Worm (Caenorhabditis elegans): ENCODE measurements around the gene K05B2.2.

K05B2.2 gene

ce11 chrX:4865798-4866197 lies 40.1 kb upstream of the K05B2.2 start, which contains the start of gene ntc-1:
ntc-1 (plus strand) TSS chrX:4866098.
- TF ChIP-seq fkh-10 (GFP tag; optimal IDR thresholded peaks at IDR 0.05) (no peak), nhr-76 (tag; optimal IDR thresholded peaks at IDR 0.05) (no peak), ztf-11 (tag; optimal IDR thresholded peaks at IDR 0.05) (no peak), jun-1 (tag; optimal IDR thresholded peaks at IDR 0.05) (no peak), mdl-1 (tag; optimal IDR thresholded peaks at IDR 0.05) (no peak), aly-2 (tag; optimal IDR thresholded peaks at IDR 0.05) (no peak)

- TF ChIP-seq pqm-1 (tag; optimal IDR thresholded peaks at IDR 0.05), result no peak
Observed at ce11 chrX:4869627-4870026, 36.3 kb upstream of the K05B2.2 start.

ce11 chrX:4870683-4871082 lies 35.2 kb upstream of the K05B2.2 start:
- TF ChIP-seq nhr-11 (tag; optimal IDR thresholded peaks at IDR 0.05) (no peak), ZK546.5 (tag; optimal IDR thresholded peaks at IDR 0.05) (no peak), jun-1 (tag; optimal IDR thresholded peaks at IDR 0.05) (no peak), sea-2 (GFP tag; optimal IDR thresholded peaks at IDR 0.05) (no peak), elt-2 (tag; optimal IDR thresholded peaks at IDR 0.05) (no peak), egl-5 (tag; optimal IDR thresholded peaks at IDR 0.05) (no peak), daf-12 (tag; optimal IDR thresholded peaks at IDR 0.05) (no peak), ceh-16 (tag; optimal IDR thresholded peaks at IDR 0.05) (no peak), fkh-10 (GFP tag; optimal IDR thresholded peaks at IDR 0.05) (no peak), mml-1 (tag; optimal IDR thresholded peaks at IDR 0.05) (no peak), R02D3.7 (tag; optimal IDR thresholded peaks at IDR 0.05) (no peak), ceh-9 (tag; optimal IDR thresholded peaks at IDR 0.05) (no peak)

ce11 chrX:4872758-4873157 lies 33.1 kb upstream of the K05B2.2 start:
- TF ChIP-seq nhr-12 (tag; optimal IDR thresholded peaks at IDR 0.05) (no peak), unc-39 (tag; optimal IDR thresholded peaks at IDR 0.05) (no peak), nhr-25 (tag; optimal IDR thresholded peaks at IDR 0.05) (peak; percentile 82), snpc-4 (tag; optimal IDR thresholded peaks at IDR 0.05) (no peak), fkh-2 (tag; optimal IDR thresholded peaks at IDR 0.05) (no peak), elt-1 (tag; optimal IDR thresholded peaks at IDR 0.05) (peak; percentile 7), eor-1 (tag; optimal IDR thresholded peaks at IDR 0.05) (no peak), ceh-28 (tag; optimal IDR thresholded peaks at IDR 0.05) (no peak), ceh-82 (tag; optimal IDR thresholded peaks at IDR 0.05) (no peak), ztf-4 (tag; optimal IDR thresholded peaks at IDR 0.05) (no peak)

- TF ChIP-seq egl-5 (tag; optimal IDR thresholded peaks at IDR 0.05) (no peak), lsy-12 (tag; optimal IDR thresholded peaks at IDR 0.05) (no peak), nhr-12 (tag; optimal IDR thresholded peaks at IDR 0.05) (no peak), elt-1 (tag; optimal IDR thresholded peaks at IDR 0.05) (no peak), eor-1 (tag; optimal IDR thresholded peaks at IDR 0.05) (no peak), unc-62 (GFP tag; optimal IDR thresholded peaks at IDR 0.05) (no peak), fkh-10 (GFP tag; optimal IDR thresholded peaks at IDR 0.05) (no peak)
Observed at ce11 chrX:4875296-4875695, 30.6 kb upstream of the K05B2.2 start.

ce11 chrX:4876904-4877303 lies 29.0 kb upstream of the K05B2.2 start, which contains the start of gene tsp-14:
tsp-14 (minus strand) TSS chrX:4876965.
- TF ChIP-seq nhr-237 (tag; optimal IDR thresholded peaks at IDR 0.05) (no peak), ceh-82 (tag; optimal IDR thresholded peaks at IDR 0.05) (no peak), pha-4 (tag; optimal IDR thresholded peaks at IDR 0.05) (no peak), lsy-12 (tag; optimal IDR thresholded peaks at IDR 0.05) (no peak), nhr-12 (tag; optimal IDR thresholded peaks at IDR 0.05) (no peak)

- TF ChIP-seq nhr-11 (tag; optimal IDR thresholded peaks at IDR 0.05) (no peak), ceh-9 (tag; optimal IDR thresholded peaks at IDR 0.05) (no peak), hmg-11 (tag; optimal IDR thresholded peaks at IDR 0.05) (no peak), nfya-1 (tag; optimal IDR thresholded peaks at IDR 0.05; ENCODE audit: insufficient read depth) (no peak), fkh-2 (tag; optimal IDR thresholded peaks at IDR 0.05) (no peak), nhr-23 (tag; optimal IDR thresholded peaks at IDR 0.05) (no peak), jun-1 (tag; optimal IDR thresholded peaks at IDR 0.05) (no peak), nhr-237 (tag; optimal IDR thresholded peaks at IDR 0.05) (no peak), ceh-82 (tag; optimal IDR thresholded peaks at IDR 0.05) (no peak), ama-1 (optimal IDR thresholded peaks at IDR 0.05) (no peak), mml-1 (tag; optimal IDR thresholded peaks at IDR 0.05) (no peak), nhr-67 (tag; optimal IDR thresholded peaks at IDR 0.05) (no peak), pqm-1 (tag; optimal IDR thresholded peaks at IDR 0.05) (no peak), unc-62 (GFP tag; optimal IDR thresholded peaks at IDR 0.05) (no peak), ztf-11 (tag; optimal IDR thresholded peaks at IDR 0.05) (no peak), snpc-4 (tag; optimal IDR thresholded peaks at IDR 0.05) (no peak), R02D3.7 (tag; optimal IDR thresholded peaks at IDR 0.05) (no peak), nhr-43 (tag; optimal IDR thresholded peaks at IDR 0.05; ENCODE audit: poor library complexity, severe bottlenecking) (no peak), elt-1 (tag; optimal IDR thresholded peaks at IDR 0.05) (no peak), egl-27 (tag; optimal IDR thresholded peaks at IDR 0.05) (no peak)
Observed at ce11 chrX:4879998-4880397, 25.9 kb upstream of the K05B2.2 start.
